Fruit fly (Drosophila melanogaster): ENCODE measurements around the gene Orct.

Orct gene

DNA sequence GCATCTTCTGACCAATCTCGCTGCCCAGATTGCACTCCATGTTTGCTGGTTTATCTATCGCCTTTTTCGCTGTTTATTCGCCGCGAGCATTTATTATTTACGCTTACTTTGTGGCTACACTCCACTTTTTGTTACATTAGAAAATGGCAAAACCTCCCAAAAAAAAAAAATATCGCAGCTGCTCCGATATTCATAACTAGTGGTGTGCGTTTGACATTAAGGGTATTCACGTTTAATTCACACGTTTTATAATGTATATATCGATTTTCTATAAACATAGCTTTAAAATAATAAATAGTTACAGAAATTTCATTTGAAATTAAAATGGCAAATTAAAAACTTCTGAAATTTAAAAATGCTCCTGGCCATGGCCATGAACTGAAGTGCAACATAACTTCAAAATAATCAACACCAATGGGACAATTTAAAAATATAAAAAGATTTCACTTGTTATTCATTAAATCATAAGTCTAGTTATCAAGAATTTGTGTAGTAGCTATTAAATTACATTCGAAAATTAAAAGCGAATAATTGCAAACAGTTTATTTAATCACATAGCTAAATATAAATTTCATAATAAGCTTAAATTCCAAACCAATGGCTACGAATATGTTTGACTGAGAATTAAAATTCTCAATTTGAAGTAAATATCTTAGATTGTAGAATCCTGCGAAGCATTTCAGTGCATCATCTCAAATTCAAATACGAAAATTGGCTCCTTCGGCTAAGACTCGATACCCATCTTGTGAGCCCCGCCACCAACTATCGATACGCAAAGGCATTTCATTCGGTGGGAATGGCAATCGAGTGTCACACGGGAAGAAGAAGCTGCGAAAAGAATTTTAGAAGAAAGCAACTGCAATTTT, 42.4 kb downstream of the Orct start, which contains the start of the genes Nab2 and BRWD3 (continued):
- TF ChIP-seq pum (GFP tag; optimal IDR thresholded peaks at IDR 0.05): no peak
- no peak for TF ChIP-seq CG10959 (GFP tag; IDR thresholded peaks at IDR 0.05)
- no peak for TF ChIP-seq Hr39 (optimal IDR thresholded peaks at IDR 0.05)
- TF ChIP-seq twi (tag; optimal IDR thresholded peaks at IDR 0.05): no peak
- no peak for TF ChIP-seq CG5180 (GFP tag; optimal IDR thresholded peaks at IDR 0.05)
- TF ChIP-seq CG34422 (GFP tag; IDR thresholded peaks at IDR 0.05): peak; percentile 45; the same call in 2 of the 3 replicates
- TF ChIP-seq Dbx (GFP tag; IDR thresholded peaks at IDR 0.05): peak; percentile 19; the same call in 1 of the 3 replicates
- TF ChIP-seq CG13894 (tag; optimal IDR thresholded peaks at IDR 0.05): no peak
- no peak for TF ChIP-seq eve (GFP tag; optimal IDR thresholded peaks at IDR 0.05)
- TF ChIP-seq h (optimal IDR thresholded peaks at IDR 0.05): no peak
- no peak for TF ChIP-seq sim (GFP tag; IDR thresholded peaks at IDR 0.05)
- no peak for TF ChIP-seq Atf-2 (GFP tag; optimal IDR thresholded peaks at IDR 0.05)
- TF ChIP-seq Nf-YB (GFP tag; optimal IDR thresholded peaks at IDR 0.05): no peak
- TF ChIP-seq CG31224 (GFP tag; IDR thresholded peaks at IDR 0.05): no peak
- TF ChIP-seq CG11560 (tag; IDR thresholded peaks at IDR 0.05): peak; percentile 57; the same call in 2 of the 3 replicates
- TF ChIP-seq CG12942 (GFP tag; optimal IDR thresholded peaks at IDR 0.05): no peak
- no peak for TF ChIP-seq lov (optimal IDR thresholded peaks at IDR 0.05)
- 0 out of 3 replicates have a peak, but pooled peaks have one; percentile 17 for TF ChIP-seq lov (GFP tag; IDR thresholded peaks at IDR 0.05)
- TF ChIP-seq exex (tag; optimal IDR thresholded peaks at IDR 0.05): no peak
- no peak for TF ChIP-seq dati (GFP tag; IDR thresholded peaks at IDR 0.05)
- TF ChIP-seq ind (GFP tag; optimal IDR thresholded peaks at IDR 0.05): peak; percentile 43
- TF ChIP-seq dysf (GFP tag; IDR thresholded peaks at IDR 0.05): peak; percentile 53; the same call in 1 of the 3 replicates
- no peak for TF ChIP-seq CG3726 (GFP tag; IDR thresholded peaks at IDR 0.05)
- no peak for TF ChIP-seq gsb (GFP tag; IDR thresholded peaks at IDR 0.05)
- no peak for TF ChIP-seq ftz-f1 (GFP tag; optimal IDR thresholded peaks at IDR 0.05)
- TF ChIP-seq pho (GFP tag; optimal IDR thresholded peaks at IDR 0.05): peak; percentile 1
- TF ChIP-seq gfzf (GFP tag; optimal IDR thresholded peaks at IDR 0.05): no peak
- peak; percentile 39 for TF ChIP-seq CG4617 (GFP tag; optimal IDR thresholded peaks at IDR 0.05; ENCODE audit: borderline replicate concordance)
- TF ChIP-seq CG16779 (GFP tag; IDR thresholded peaks at IDR 0.05): no peak
- 0 out of 2 replicates have a peak, but pooled peaks have one; percentile 4 for TF ChIP-seq CG6689 (GFP tag; IDR thresholded peaks at IDR 0.05)
- no peak for TF ChIP-seq gce (GFP tag; IDR thresholded peaks at IDR 0.05)
- TF ChIP-seq CG17328 (GFP tag; IDR thresholded peaks at IDR 0.05): peak; percentile 49; the same call in 1 of the 2 replicates
- TF ChIP-seq BEAF-32 (GFP tag; optimal IDR thresholded peaks at IDR 0.05): peak; percentile 76
- TF ChIP-seq hbn (GFP tag; IDR thresholded peaks at IDR 0.05; ENCODE audit: partially characterized antibody): peak; percentile 54
- no peak for TF ChIP-seq CG1832 (GFP tag; optimal IDR thresholded peaks at IDR 0.05)
- TF ChIP-seq Hr3 (GFP tag; optimal IDR thresholded peaks at IDR 0.05): peak; percentile 43
- no peak for TF ChIP-seq CG12236 (GFP tag; optimal IDR thresholded peaks at IDR 0.05)
- peak; percentile 30 for TF ChIP-seq Mad (GFP tag; optimal IDR thresholded peaks at IDR 0.05)
- TF ChIP-seq CG33213 (GFP tag; optimal IDR thresholded peaks at IDR 0.05): no peak
- TF ChIP-seq emc (GFP tag; optimal IDR thresholded peaks at IDR 0.05): no peak
- TF ChIP-seq Nf-YA (GFP tag; IDR thresholded peaks at IDR 0.05): no peak
- no peak; the same call in 1 of the 2 replicates for TF ChIP-seq esg (GFP tag; conservative IDR thresholded peaks at IDR 0.05)
- TF ChIP-seq sisA (GFP tag; IDR thresholded peaks at IDR 0.05): peak; percentile 11; the same call in 1 of the 2 replicates
- peak; percentile 25 for TF ChIP-seq ato (GFP tag; IDR thresholded peaks at IDR 0.05; ENCODE audit: partially characterized antibody)
- peak; percentile 38 for TF ChIP-seq CG10543 (GFP tag; optimal IDR thresholded peaks at IDR 0.05)
- no peak for TF ChIP-seq CG15073 (GFP tag; optimal IDR thresholded peaks at IDR 0.05)
- TF ChIP-seq CG9215 (GFP tag; IDR thresholded peaks at IDR 0.05): no peak; the same call in 1 of the 2 replicates
- TF ChIP-seq Fer1 (GFP tag; optimal IDR thresholded peaks at IDR 0.05): no peak
- TF ChIP-seq toy (GFP tag; IDR thresholded peaks at IDR 0.05): no peak
- no peak for TF ChIP-seq CG2889 (GFP tag; IDR thresholded peaks at IDR 0.05)
- no peak for TF ChIP-seq CG14667 (GFP tag; IDR thresholded peaks at IDR 0.05)
